Fruit fly (Drosophila melanogaster) whole organism, embryonic: Measurements from ENCODE around the gene mthl1.

Experiments
- Awh ChIP-seq: fragments of 200-800 bp; sonication (Bioruptor generic); IDR thresholded peaks from 2 replicates; pipeline ENCODE4, ENCODE4 v1.3.6; 2022; ENCODE audit warnings: missing biosample characterization, missing genetic modification characterization
- CG17186 ChIP-seq: fragments of 200-800 bp; sonication (Bioruptor generic); optimal IDR thresholded peaks from 3 replicates; lab custom pipeline; 2017; ENCODE audit warnings: missing biosample characterization, missing genetic modification reagents, missing genetic modification characterization
- CG31388 ChIP-seq: fragments of 200-800 bp; sonication (Bioruptor generic); optimal IDR thresholded peaks from 2 replicates; lab custom pipeline; 2016; ENCODE audit warnings: missing biosample characterization, missing genetic modification characterization
- Hr39 ChIP-seq: fragments of >200 bp; optimal IDR thresholded peaks from 2 replicates; lab custom pipeline; 2017
- Nf-YC ChIP-seq: fragments of 200-800 bp; optimal IDR thresholded peaks from 3 replicates; lab custom pipeline; 2019; ENCODE audit warnings: missing biosample characterization, mild to moderate bottlenecking, missing genetic modification characterization, moderate library complexity
- hth ChIP-seq: fragments of >200 bp; optimal IDR thresholded peaks from 2 replicates; lab custom pipeline; 2017; ENCODE audit warnings: inconsistent platforms
- repo ChIP-seq: fragments of 200-800 bp; sonication (Bioruptor generic); optimal IDR thresholded peaks from 2 replicates; lab custom pipeline; 2016; ENCODE audit warnings: missing biosample characterization, missing genetic modification characterization
- schlank ChIP-seq: fragments of 200-800 bp; sonication (Bioruptor generic); optimal IDR thresholded peaks from 2 replicates; lab custom pipeline; 2018; ENCODE audit warnings: missing biosample characterization, mild to moderate bottlenecking, missing genetic modification characterization

DNA sequence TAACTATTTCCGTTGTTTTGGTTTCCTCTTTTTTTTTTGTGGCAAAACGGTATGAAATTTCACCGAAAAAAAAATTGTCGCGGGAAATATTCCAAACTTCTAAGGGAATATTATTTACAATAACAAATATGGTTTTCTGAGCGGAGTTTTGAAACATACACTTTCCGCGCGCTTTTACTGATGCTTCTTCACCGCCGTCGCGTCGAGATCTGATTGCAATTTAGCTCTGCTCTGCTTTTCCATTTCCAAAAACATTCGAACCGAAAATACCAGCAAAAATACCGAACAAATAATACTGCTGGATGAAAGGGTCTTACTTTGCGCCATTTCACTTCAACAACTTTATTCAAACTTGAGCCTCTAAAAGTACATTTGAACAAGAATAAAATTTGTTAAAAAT lies 54.2 kb downstream of the mthl1 start, which contains the start of gene Septin4:
- no peak for TF ChIP-seq schlank (tag; lab: Kevin White, UChicago)
- TF ChIP-seq CG17186 (GFP tag; lab: Kevin White, UChicago): no peak
- TF ChIP-seq repo: no peak
- TF ChIP-seq Hr39: no peak
- TF ChIP-seq Nf-YC (tag; lab: Kevin White, UChicago): no peak
- no peak for TF ChIP-seq CG31388 (GFP tag; lab: Kevin White, UChicago)
- TF ChIP-seq Awh (GFP tag; lab: Robert Waterston, UW): no peak
- no peak for TF ChIP-seq hth
